Fruit fly (Drosophila melanogaster): ENCODE measurements around the gene Cap-D3.

dm6 chr2L:5514946-5515345 is 10.8 kb upstream of the Cap-D3 start:
- no peak for TF ChIP-seq Dll (optimal IDR thresholded peaks at IDR 0.05)
- TF ChIP-seq psq (optimal IDR thresholded peaks at IDR 0.05) = no peak
- TF ChIP-seq usp (GFP tag; optimal IDR thresholded peaks at IDR 0.05) = no peak
- no peak for TF ChIP-seq CG8478 (optimal IDR thresholded peaks at IDR 0.05)
- no peak for TF ChIP-seq EcR (GFP tag; optimal IDR thresholded peaks at IDR 0.05)
- TF ChIP-seq pan (optimal IDR thresholded peaks at IDR 0.05) = no peak

Data from whole organism.